In genomic region chr3R:19463874-19464549, dm6 we compare ENCODE assay signal across 1 fruit fly cellular context.
TF ChIP-seq lines count a peak whose summit lies in the region.

No protein-coding gene starts in this region.

TF ChIP-seq in whole organism, embryonic, 481 proteins besides CTCF, POLR2A, EP300 and RAD21 (continued from another document and continues in another):
- no peak for TF ChIP-seq Doc3 (GFP tag; IDR thresholded peaks at IDR 0.05; lab: Robert Waterston, UW; ENCODE audit: partially characterized antibody)
- TF ChIP-seq CG9727 (GFP tag; optimal IDR thresholded peaks at IDR 0.05; lab: Kevin White, UChicago): peak; percentile 79
- TF ChIP-seq vvl (GFP tag; IDR thresholded peaks at IDR 0.05; lab: Robert Waterston, UW): no peak; the same call in 1 of the 2 replicates
- no peak for TF ChIP-seq sc (optimal IDR thresholded peaks at IDR 0.05; lab: Kevin White, UChicago)
- TF ChIP-seq sc (GFP tag; optimal IDR thresholded peaks at IDR 0.05; lab: Kevin White, UChicago): peak; percentile 77
- no peak for TF ChIP-seq D (optimal IDR thresholded peaks at IDR 0.05; lab: Kevin White, UChicago)
- peak; percentile 80 for TF ChIP-seq D (GFP tag; optimal IDR thresholded peaks at IDR 0.05; lab: Kevin White, UChicago)
- 0 out of 2 replicates have a peak, but pooled peaks have one; percentile 19 for TF ChIP-seq toy (GFP tag; IDR thresholded peaks at IDR 0.05; lab: Robert Waterston, UW)
- TF ChIP-seq trem (tag; optimal IDR thresholded peaks at IDR 0.05; lab: Kevin White, UChicago): peak; percentile 38
- TF ChIP-seq CG17612 (GFP tag; IDR thresholded peaks at IDR 0.05; lab: Robert Waterston, UW): no peak
- no peak for TF ChIP-seq gt (GFP tag; IDR thresholded peaks at IDR 0.05; lab: Robert Waterston, UW)
- no peak for TF ChIP-seq hkb (optimal IDR thresholded peaks at IDR 0.05; lab: Kevin White, UChicago)
- no peak; the same call in 1 of the 2 replicates for TF ChIP-seq hkb (GFP tag; IDR thresholded peaks at IDR 0.05; lab: Robert Waterston, UW)
- TF ChIP-seq sim (GFP tag; IDR thresholded peaks at IDR 0.05; lab: Robert Waterston, UW): no peak
- peak; percentile 17 for TF ChIP-seq btn (GFP tag; optimal IDR thresholded peaks at IDR 0.05; lab: Kevin White, UChicago)
- TF ChIP-seq Atf-2 (GFP tag; optimal IDR thresholded peaks at IDR 0.05; lab: Kevin White, UChicago): peak; percentile 26
- no peak for TF ChIP-seq Dref (GFP tag; IDR thresholded peaks at IDR 0.05; lab: Robert Waterston, UW)
- TF ChIP-seq gce (GFP tag; IDR thresholded peaks at IDR 0.05; lab: Robert Waterston, UW): no peak
- no peak for TF ChIP-seq Doc2 (GFP tag; IDR thresholded peaks at IDR 0.05; lab: Robert Waterston, UW)
- TF ChIP-seq cwo (GFP tag; optimal IDR thresholded peaks at IDR 0.05; lab: Kevin White, UChicago): peak; percentile 4
- TF ChIP-seq CG7987 (GFP tag; optimal IDR thresholded peaks at IDR 0.05; lab: Kevin White, UChicago): peak; percentile 77
- TF ChIP-seq NK7.1 (GFP tag; optimal IDR thresholded peaks at IDR 0.05; lab: Kevin White, UChicago): peak; percentile 53
- TF ChIP-seq CG10979 (tag; optimal IDR thresholded peaks at IDR 0.05; lab: Kevin White, UChicago): peak; percentile 58
- TF ChIP-seq CG2875 (GFP tag; optimal IDR thresholded peaks at IDR 0.05; lab: Kevin White, UChicago): peak; percentile 90
- TF ChIP-seq Dip3 (GFP tag; optimal IDR thresholded peaks at IDR 0.05; lab: Kevin White, UChicago): no peak
- no peak for TF ChIP-seq usp (GFP tag; optimal IDR thresholded peaks at IDR 0.05; lab: Kevin White, UChicago)
- no peak for TF ChIP-seq hth (optimal IDR thresholded peaks at IDR 0.05; lab: Kevin White, UChicago)
- TF ChIP-seq Rx (GFP tag; IDR thresholded peaks at IDR 0.05; lab: Robert Waterston, UW): 0 out of 2 replicates have a peak, but pooled peaks have one; percentile 5
- peak; percentile 59 for TF ChIP-seq CHES-1-like (GFP tag; optimal IDR thresholded peaks at IDR 0.05; lab: Kevin White, UChicago)
- TF ChIP-seq CG4360 (GFP tag; IDR thresholded peaks at IDR 0.05; lab: Robert Waterston, UW): peak; percentile 64
- TF ChIP-seq Lpt (GFP tag; optimal IDR thresholded peaks at IDR 0.05; lab: Kevin White, UChicago): no peak
- TF ChIP-seq CG12942 (GFP tag; optimal IDR thresholded peaks at IDR 0.05; lab: Kevin White, UChicago): peak; percentile 44
- TF ChIP-seq Dp (GFP tag; optimal IDR thresholded peaks at IDR 0.05; lab: Kevin White, UChicago): no peak
- peak; percentile 72 for TF ChIP-seq Side (GFP tag; optimal IDR thresholded peaks at IDR 0.05; lab: Kevin White, UChicago)
- TF ChIP-seq tgo (GFP tag; IDR thresholded peaks at IDR 0.05; lab: Robert Waterston, UW): no peak
- TF ChIP-seq eve (GFP tag; optimal IDR thresholded peaks at IDR 0.05; lab: Kevin White, UChicago): peak in 1 of 2 experiments; percentile 64
- 0 out of 3 replicates have a peak, but pooled peaks have one; percentile 20 for TF ChIP-seq z (GFP tag; IDR thresholded peaks at IDR 0.05; lab: Robert Waterston, UW)
- peak; percentile 39 for TF ChIP-seq Hey (tag; optimal IDR thresholded peaks at IDR 0.05; lab: Kevin White, UChicago)
- peak; percentile 55 for TF ChIP-seq CG17186 (GFP tag; optimal IDR thresholded peaks at IDR 0.05; lab: Kevin White, UChicago)
- peak; percentile 23 for TF ChIP-seq CG1792 (GFP tag; optimal IDR thresholded peaks at IDR 0.05; lab: Kevin White, UChicago)
- TF ChIP-seq CG12769 (tag; optimal IDR thresholded peaks at IDR 0.05; lab: Kevin White, UChicago): peak; percentile 49
- TF ChIP-seq Eip74EF (GFP tag; optimal IDR thresholded peaks at IDR 0.05; lab: Kevin White, UChicago): peak in 1 of 2 experiments; percentile 55
- no peak for TF ChIP-seq peb (GFP tag; IDR thresholded peaks at IDR 0.05; lab: Robert Waterston, UW)
- no peak for TF ChIP-seq vfl (GFP tag; optimal IDR thresholded peaks at IDR 0.05; lab: Kevin White, UChicago)
- TF ChIP-seq lab (GFP tag; optimal IDR thresholded peaks at IDR 0.05; lab: Kevin White, UChicago): peak; percentile 77
- no peak for TF ChIP-seq Neu2 (GFP tag; optimal IDR thresholded peaks at IDR 0.05; lab: Kevin White, UChicago; ENCODE audit: borderline replicate concordance)
- TF ChIP-seq CG18262 (tag; optimal IDR thresholded peaks at IDR 0.05; lab: Kevin White, UChicago): peak; percentile 59
- TF ChIP-seq CG7357 (GFP tag; IDR thresholded peaks at IDR 0.05; lab: Robert Waterston, UW): no peak
- TF ChIP-seq CG4328 (GFP tag; optimal IDR thresholded peaks at IDR 0.05; lab: Kevin White, UChicago): peak; percentile 50
- TF ChIP-seq ranshi (GFP tag; IDR thresholded peaks at IDR 0.05; lab: Robert Waterston, UW): peak; percentile 32; the same call in 1 of the 2 replicates
- TF ChIP-seq CG5245 (GFP tag; optimal IDR thresholded peaks at IDR 0.05; lab: Kevin White, UChicago): no peak
- TF ChIP-seq CG3281 (GFP tag; optimal IDR thresholded peaks at IDR 0.05; lab: Kevin White, UChicago): peak; percentile 67
- TF ChIP-seq Optix (GFP tag; IDR thresholded peaks at IDR 0.05; lab: Robert Waterston, UW): no peak
- TF ChIP-seq crp (GFP tag; optimal IDR thresholded peaks at IDR 0.05; lab: Kevin White, UChicago): no peak
- TF ChIP-seq MTF-1 (GFP tag; optimal IDR thresholded peaks at IDR 0.05; lab: Kevin White, UChicago; ENCODE audit: borderline replicate concordance): peak; percentile 73
- TF ChIP-seq zen2 (GFP tag; IDR thresholded peaks at IDR 0.05; lab: Robert Waterston, UW; ENCODE audit: partially characterized antibody): no peak
- TF ChIP-seq CG2120 (GFP tag; optimal IDR thresholded peaks at IDR 0.05; lab: Kevin White, UChicago): peak; percentile 33
- no peak for TF ChIP-seq pzg (GFP tag; optimal IDR thresholded peaks at IDR 0.05; lab: Kevin White, UChicago)
- peak; percentile 64 for TF ChIP-seq bcd (GFP tag; optimal IDR thresholded peaks at IDR 0.05; lab: Kevin White, UChicago)
- peak; percentile 60; the same call in 2 of the 3 replicates for TF ChIP-seq ken (GFP tag; IDR thresholded peaks at IDR 0.05; lab: Robert Waterston, UW)
- TF ChIP-seq CG6689 (GFP tag; IDR thresholded peaks at IDR 0.05; lab: Robert Waterston, UW): peak; percentile 52
- TF ChIP-seq CG2116 (GFP tag; optimal IDR thresholded peaks at IDR 0.05; lab: Kevin White, UChicago): peak; percentile 45
- TF ChIP-seq Elba2 (GFP tag; optimal IDR thresholded peaks at IDR 0.05; lab: Kevin White, UChicago): peak; percentile 25
- TF ChIP-seq Taf1 (GFP tag; IDR thresholded peaks at IDR 0.05; lab: Robert Waterston, UW): no peak
- TF ChIP-seq Awh (GFP tag; IDR thresholded peaks at IDR 0.05; lab: Robert Waterston, UW): peak; percentile 80
- peak; percentile 45 for TF ChIP-seq Bdp1 (GFP tag; optimal IDR thresholded peaks at IDR 0.05; lab: Kevin White, UChicago)
- no peak for TF ChIP-seq Ravus (GFP tag; IDR thresholded peaks at IDR 0.05; lab: Robert Waterston, UW)
- TF ChIP-seq CG16815 (GFP tag; optimal IDR thresholded peaks at IDR 0.05; lab: Kevin White, UChicago): no peak
- TF ChIP-seq cad (GFP tag; optimal IDR thresholded peaks at IDR 0.05; lab: Kevin White, UChicago): no peak
- TF ChIP-seq shn (GFP tag; optimal IDR thresholded peaks at IDR 0.05; lab: Kevin White, UChicago): peak; percentile 53
- TF ChIP-seq CG7786 (GFP tag; optimal IDR thresholded peaks at IDR 0.05; lab: Kevin White, UChicago): peak; percentile 26
- no peak for TF ChIP-seq CG3726 (GFP tag; IDR thresholded peaks at IDR 0.05; lab: Robert Waterston, UW)
- TF ChIP-seq slp2 (GFP tag; optimal IDR thresholded peaks at IDR 0.05; lab: Kevin White, UChicago): no peak
- no peak for TF ChIP-seq CG31224 (GFP tag; IDR thresholded peaks at IDR 0.05; lab: Robert Waterston, UW)
- TF ChIP-seq Sry-β (GFP tag; optimal IDR thresholded peaks at IDR 0.05; lab: Kevin White, UChicago): peak; percentile 45
- TF ChIP-seq dmrt99B (tag; optimal IDR thresholded peaks at IDR 0.05; lab: Kevin White, UChicago): peak; percentile 51
- no peak for TF ChIP-seq ab (GFP tag; optimal IDR thresholded peaks at IDR 0.05; lab: Kevin White, UChicago)
- peak; percentile 42 for TF ChIP-seq CG10267 (tag; optimal IDR thresholded peaks at IDR 0.05; lab: Kevin White, UChicago)
- no peak for TF ChIP-seq CG1832 (GFP tag; optimal IDR thresholded peaks at IDR 0.05; lab: Kevin White, UChicago)
- TF ChIP-seq lmd (GFP tag; IDR thresholded peaks at IDR 0.05; lab: Robert Waterston, UW): no peak
- no peak for TF ChIP-seq prd (optimal IDR thresholded peaks at IDR 0.05; lab: Kevin White, UChicago)
- peak; percentile 33; the same call in 1 of the 3 replicates for TF ChIP-seq prd (GFP tag; IDR thresholded peaks at IDR 0.05; lab: Robert Waterston, UW)
- no peak for TF ChIP-seq gsb (GFP tag; IDR thresholded peaks at IDR 0.05; lab: Robert Waterston, UW)
- no peak for TF ChIP-seq tin (GFP tag; optimal IDR thresholded peaks at IDR 0.05; lab: Kevin White, UChicago)
- TF ChIP-seq fu2 (GFP tag; optimal IDR thresholded peaks at IDR 0.05; lab: Kevin White, UChicago): no peak
- peak; percentile 68 for TF ChIP-seq CG4854 (GFP tag; optimal IDR thresholded peaks at IDR 0.05; lab: Kevin White, UChicago)
- peak; percentile 43 for TF ChIP-seq CG15514 (GFP tag; optimal IDR thresholded peaks at IDR 0.05; lab: Kevin White, UChicago)
- TF ChIP-seq Nf-YA (GFP tag; IDR thresholded peaks at IDR 0.05; lab: Robert Waterston, UW): 0 out of 2 replicates have a peak, but pooled peaks have one; percentile 33
- peak; percentile 88 for TF ChIP-seq zen (tag; optimal IDR thresholded peaks at IDR 0.05; lab: Kevin White, UChicago)
- TF ChIP-seq CG6791 (GFP tag; IDR thresholded peaks at IDR 0.05; lab: Robert Waterston, UW; ENCODE audit: partially characterized antibody): no peak
- peak; percentile 36 for TF ChIP-seq phol (tag; optimal IDR thresholded peaks at IDR 0.05; lab: Kevin White, UChicago)
- TF ChIP-seq CG7963 (GFP tag; IDR thresholded peaks at IDR 0.05; lab: Robert Waterston, UW; ENCODE audit: partially characterized antibody): no peak
- peak; percentile 59; the same call in 1 of the 2 replicates for TF ChIP-seq Rfx (GFP tag; IDR thresholded peaks at IDR 0.05; lab: Robert Waterston, UW)
- TF ChIP-seq dati (GFP tag; IDR thresholded peaks at IDR 0.05; lab: Robert Waterston, UW): no peak
- peak in 1 of 2 experiments; percentile 38 for TF ChIP-seq dpn (GFP tag; optimal IDR thresholded peaks at IDR 0.05; lab: Kevin White, UChicago)
- peak; percentile 70 for TF ChIP-seq gcm (GFP tag; optimal IDR thresholded peaks at IDR 0.05; lab: Kevin White, UChicago)
- TF ChIP-seq klu (GFP tag; IDR thresholded peaks at IDR 0.05; lab: Robert Waterston, UW): no peak
- peak; percentile 3 for TF ChIP-seq gro (GFP tag; optimal IDR thresholded peaks at IDR 0.05; lab: Kevin White, UChicago)
- peak; percentile 81 for TF ChIP-seq ac (GFP tag; optimal IDR thresholded peaks at IDR 0.05; lab: Kevin White, UChicago)
- no peak for TF ChIP-seq ERR (GFP tag; optimal IDR thresholded peaks at IDR 0.05; lab: Kevin White, UChicago)
- no peak for TF ChIP-seq CG42726 (GFP tag; IDR thresholded peaks at IDR 0.05; lab: Robert Waterston, UW; ENCODE audit: partially characterized antibody)
- peak; percentile 40 for TF ChIP-seq grau (tag; optimal IDR thresholded peaks at IDR 0.05; lab: Kevin White, UChicago)
- peak; percentile 70 for TF ChIP-seq salm (tag; optimal IDR thresholded peaks at IDR 0.05; lab: Kevin White, UChicago)
- no peak for TF ChIP-seq Stat92E (GFP tag; optimal IDR thresholded peaks at IDR 0.05; lab: Kevin White, UChicago)
- peak; percentile 66 for TF ChIP-seq nerfin-1 (tag; optimal IDR thresholded peaks at IDR 0.05; lab: Kevin White, UChicago)
- TF ChIP-seq repo (GFP tag; optimal IDR thresholded peaks at IDR 0.05; lab: Kevin White, UChicago): peak; percentile 60
- TF ChIP-seq NFAT (GFP tag; IDR thresholded peaks at IDR 0.05; lab: Robert Waterston, UW): no peak
- TF ChIP-seq CG17829 (tag; optimal IDR thresholded peaks at IDR 0.05; lab: Kevin White, UChicago): peak; percentile 29
- peak; percentile 17 for TF ChIP-seq CG9876 (GFP tag; optimal IDR thresholded peaks at IDR 0.05; lab: Kevin White, UChicago)
- TF ChIP-seq dysf (GFP tag; IDR thresholded peaks at IDR 0.05; lab: Robert Waterston, UW): 0 out of 3 replicates have a peak, but pooled peaks have one; percentile 21
- TF ChIP-seq CG10565 (GFP tag; optimal IDR thresholded peaks at IDR 0.05; lab: Kevin White, UChicago): no peak
- no peak for TF ChIP-seq sob (GFP tag; IDR thresholded peaks at IDR 0.05; lab: Robert Waterston, UW)
- no peak for TF ChIP-seq Abd-B (GFP tag; optimal IDR thresholded peaks at IDR 0.05; lab: Kevin White, UChicago)
- TF ChIP-seq CG12391 (tag; optimal IDR thresholded peaks at IDR 0.05; lab: Kevin White, UChicago): peak; percentile 48
- peak; percentile 57 for TF ChIP-seq Fer3 (tag; optimal IDR thresholded peaks at IDR 0.05; lab: Kevin White, UChicago)
- TF ChIP-seq lov (optimal IDR thresholded peaks at IDR 0.05; lab: Kevin White, UChicago): no peak
- TF ChIP-seq lov (GFP tag; IDR thresholded peaks at IDR 0.05; lab: Robert Waterston, UW): peak; percentile 62; the same call in 1 of the 3 replicates
- TF ChIP-seq B-H2 (GFP tag; optimal IDR thresholded peaks at IDR 0.05; lab: Kevin White, UChicago): no peak
- peak; percentile 39 for TF ChIP-seq CG14965 (GFP tag; optimal IDR thresholded peaks at IDR 0.05; lab: Kevin White, UChicago; ENCODE audit: borderline replicate concordance)
- TF ChIP-seq pho (GFP tag; optimal IDR thresholded peaks at IDR 0.05; lab: Kevin White, UChicago): no peak
- no peak for TF ChIP-seq emc (GFP tag; optimal IDR thresholded peaks at IDR 0.05; lab: Kevin White, UChicago)
- peak; percentile 82 for TF ChIP-seq CrebB (tag; optimal IDR thresholded peaks at IDR 0.05; lab: Kevin White, UChicago)
- TF ChIP-seq CG2199 (GFP tag; IDR thresholded peaks at IDR 0.05; lab: Robert Waterston, UW): 0 out of 3 replicates have a peak, but pooled peaks have one; percentile 33
- peak; percentile 36 for TF ChIP-seq maf-S (GFP tag; optimal IDR thresholded peaks at IDR 0.05; lab: Kevin White, UChicago)
- peak; percentile 91 for TF ChIP-seq kni (GFP tag; optimal IDR thresholded peaks at IDR 0.05; lab: Kevin White, UChicago)
- no peak for TF ChIP-seq dm (GFP tag; optimal IDR thresholded peaks at IDR 0.05; lab: Kevin White, UChicago)
- TF ChIP-seq CG13775 (GFP tag; optimal IDR thresholded peaks at IDR 0.05; lab: Kevin White, UChicago): peak; percentile 54
- no peak for TF ChIP-seq mld (GFP tag; IDR thresholded peaks at IDR 0.05; lab: Robert Waterston, UW; ENCODE audit: partially characterized antibody)
- peak; percentile 43 for TF ChIP-seq grn (GFP tag; optimal IDR thresholded peaks at IDR 0.05; lab: Kevin White, UChicago)
- TF ChIP-seq tna (GFP tag; IDR thresholded peaks at IDR 0.05; lab: Robert Waterston, UW; ENCODE audit: partially characterized antibody): no peak
- TF ChIP-seq ro (GFP tag; IDR thresholded peaks at IDR 0.05; lab: Robert Waterston, UW): no peak
- peak; percentile 63 for TF ChIP-seq CG17328 (GFP tag; IDR thresholded peaks at IDR 0.05; lab: Robert Waterston, UW)
